Worm (Caenorhabditis elegans) whole organism, mixed stage, embryonic: ENCODE results near the gene srg-2.

Experiments
- M03D4.4 ChIP-seq: sonication (generic microtip); optimal IDR thresholded peaks from 2 replicates; lab custom pipeline; 2017; ENCODE audit warnings: mild to moderate bottlenecking, missing genetic modification characterization, missing compliant biosample characterization
- ces-1 ChIP-seq: fragments of 150-350 bp; optimal IDR thresholded peaks from 2 replicates; lab custom pipeline; 2014; ENCODE audit warnings: missing biosample characterization, missing genetic modification reagents, missing genetic modification characterization
- lsy-2 ChIP-seq: fragments of 150-350 bp; optimal IDR thresholded peaks from 2 replicates; lab custom pipeline; 2014; ENCODE audit warnings: missing biosample characterization, missing genetic modification characterization
- nhr-12 ChIP-seq: fragments of 150-350 bp; optimal IDR thresholded peaks from 2 replicates; lab custom pipeline; 2014; ENCODE audit warnings: missing biosample characterization, missing genetic modification characterization
- nhr-237 ChIP-seq: fragments of 150-350 bp; optimal IDR thresholded peaks from 2 replicates; lab custom pipeline; 2014; ENCODE audit warnings: missing biosample characterization, missing genetic modification characterization
- pha-4 ChIP-seq: fragments of 150-350 bp; optimal IDR thresholded peaks from 2 replicates; lab custom pipeline; 2018; ENCODE audit warnings: missing biosample characterization, missing genetic modification reagents, missing genetic modification characterization
- sem-2 ChIP-seq: fragments of 200-800 bp; sonication (Bioruptor generic); optimal IDR thresholded peaks from 2 replicates; lab custom pipeline; 2018; ENCODE audit warnings: mild to moderate bottlenecking, missing genetic modification characterization, missing compliant biosample characterization
- snpc-4 ChIP-seq: fragments of 150-350 bp; optimal IDR thresholded peaks from 2 replicates; lab custom pipeline; 2014; ENCODE audit warnings: missing biosample characterization, missing genetic modification characterization
- sptf-1 ChIP-seq: sonication (generic microtip); optimal IDR thresholded peaks from 2 replicates; lab custom pipeline; 2017; ENCODE audit warnings: mild to moderate bottlenecking, missing genetic modification characterization, moderate library complexity, missing compliant biosample characterization
- tbx-8 ChIP-seq: fragments of 200-800 bp; sonication (Bioruptor generic); optimal IDR thresholded peaks from 2 replicates; lab custom pipeline; 2018; ENCODE audit warnings: mild to moderate bottlenecking, missing genetic modification characterization, moderate library complexity, missing compliant biosample characterization
- unc-62 ChIP-seq: fragments of 150-350 bp; optimal IDR thresholded peaks from 2 replicates; lab custom pipeline; 2014; ENCODE audit warnings: missing biosample characterization, missing genetic modification reagents, missing genetic modification characterization
- ztf-11 ChIP-seq: fragments of 150-350 bp; optimal IDR thresholded peaks from 2 replicates; lab custom pipeline; 2014; ENCODE audit warnings: missing biosample characterization, missing genetic modification characterization

- TF ChIP-seq sptf-1, result no peak
- no peak for TF ChIP-seq ces-1 (GFP tag; lab: Kevin White, UChicago)
- TF ChIP-seq sem-2 (GFP tag; lab: Kevin White, UChicago), result no peak
- no peak for TF ChIP-seq tbx-8
- TF ChIP-seq nhr-237 (tag; lab: Kevin White, UChicago), result no peak
- TF ChIP-seq unc-62, result no peak
- TF ChIP-seq ztf-11 (tag; lab: Kevin White, UChicago), result no peak
- TF ChIP-seq pha-4 (tag; lab: Kevin White, UChicago), result no peak
- no peak for TF ChIP-seq M03D4.4 (tag; lab: Kevin White, UChicago)
- TF ChIP-seq nhr-12, result no peak
- no peak for TF ChIP-seq lsy-2 (tag; lab: Kevin White, UChicago)
- TF ChIP-seq snpc-4 (tag; lab: Kevin White, UChicago), result no peak
These were observed 29.4 kb upstream of the srg-2 start for ce11 chrIII:6289366-6289765.
